Worm (Caenorhabditis elegans) whole organism, midembryonic: Measurements from ENCODE around the gene C45B11.9.

Experiments used
- T22C8.4 ChIP-seq: fragments of 200-800 bp; sonication (Bioruptor generic); IDR thresholded peaks from 2 replicates; pipeline ENCODE4 v1.3.6; 2022; ENCODE audit warnings: missing genetic modification characterization, missing compliant biosample characterization
- cog-1 ChIP-seq: sonication (generic microtip); optimal IDR thresholded peaks from 2 replicates; lab custom pipeline; 2016; ENCODE audit warnings: missing genetic modification characterization, missing compliant biosample characterization
- flt-1 ChIP-seq: fragments of 200-800 bp; sonication (Bioruptor generic); IDR thresholded peaks from 2 replicates; pipeline ENCODE4 v1.3.6; 2022; ENCODE audit warnings: missing genetic modification characterization, missing compliant biosample characterization
- klf-2 ChIP-seq: fragments of 200-800 bp; sonication (Bioruptor generic); conservative IDR thresholded peaks from 2 replicates; pipeline ENCODE4 v1.3.6; 2022; ENCODE audit warnings: missing genetic modification reagents, missing genetic modification characterization, missing compliant biosample characterization
- med-1 ChIP-seq: sonication (generic microtip); optimal IDR thresholded peaks from 2 replicates; lab custom pipeline; 2017; ENCODE audit warnings: missing genetic modification characterization, mild to moderate bottlenecking, missing compliant biosample characterization, antibody characterized with exemption, missing genetic modification reagents; ENCODE audit not compliant: insufficient read depth
- ref-1 ChIP-seq: fragments of 200-800 bp; sonication (Bioruptor generic); conservative IDR thresholded peaks from 2 replicates; pipeline ENCODE4 v1.3.6; 2022; ENCODE audit warnings: missing genetic modification reagents, missing genetic modification characterization, missing compliant biosample characterization
- tab-1 ChIP-seq: fragments of 200-800 bp; sonication (Bioruptor generic); IDR thresholded peaks from 2 replicates; pipeline ENCODE4 v1.3.6; 2022; ENCODE audit warnings: missing genetic modification characterization, missing compliant biosample characterization
- ztf-23 ChIP-seq: fragments of 200-800 bp; sonication (Bioruptor generic); IDR thresholded peaks from 2 replicates; pipeline ENCODE4 v1.3.6; 2022; ENCODE audit warnings: missing genetic modification reagents, missing genetic modification characterization, missing compliant biosample characterization
- ztf-29 ChIP-seq: fragments of 200-800 bp; sonication (Bioruptor generic); IDR thresholded peaks from 2 replicates; pipeline ENCODE4 v1.3.6; 2022; ENCODE audit warnings: missing genetic modification reagents, missing genetic modification characterization, missing compliant biosample characterization

The C45B11.9 gene

ce11 chrV:11039379-11039954, 653 bp upstream of the C45B11.9 start, which contains the start of gene pak-2:
Gene pak-2, minus strand, starts transcription at chrV:11039429.
- TF ChIP-seq ztf-29 (GFP tag; lab: Robert Waterston, UW) = no peak
- TF ChIP-seq ref-1 (GFP tag; lab: Robert Waterston, UW) = no peak
- peak; percentile 85 for TF ChIP-seq ztf-23 (GFP tag; lab: Robert Waterston, UW)
- peak; percentile 49; the same call in 1 of the 2 replicates for TF ChIP-seq klf-2
- peak; percentile 87 for TF ChIP-seq cog-1
- TF ChIP-seq med-1 = no peak
- peak; percentile 77 for TF ChIP-seq flt-1 (GFP tag; lab: Robert Waterston, UW)
- no peak for TF ChIP-seq T22C8.4
- TF ChIP-seq tab-1 = no peak

- TF ChIP-seq T22C8.4 (no peak), flt-1 (GFP tag; lab: Robert Waterston, UW) (no peak), klf-2 (no peak), med-1 (no peak), cog-1 (no peak), tab-1 (no peak), ref-1 (GFP tag; lab: Robert Waterston, UW) (no peak), ztf-29 (GFP tag; lab: Robert Waterston, UW) (no peak), ztf-23 (GFP tag; lab: Robert Waterston, UW) (no peak)
These were observed 353 bp downstream of the C45B11.9 start, which contains the start of gene C45B11.8 for ce11 chrV:11040473-11040872. Gene C45B11.8, plus strand, starts transcription at chrV:11040773.

- TF ChIP-seq ztf-23 (GFP tag; lab: Robert Waterston, UW) (no peak), cog-1 (no peak), T22C8.4 (no peak), flt-1 (GFP tag; lab: Robert Waterston, UW) (no peak), ref-1 (GFP tag; lab: Robert Waterston, UW) (no peak), ztf-29 (GFP tag; lab: Robert Waterston, UW) (no peak), tab-1 (no peak), med-1 (no peak), klf-2 (no peak)
These were observed 1.4 kb downstream of the C45B11.9 start, which contains the start of gene C45B11.5 for ce11 chrV:11041499-11041898. Gene C45B11.5, plus strand, starts transcription at chrV:11041799.

ce11 chrV:11042538-11042937, 2.4 kb downstream of the C45B11.9 start, which contains the start of gene C45B11.2:
Gene C45B11.2, plus strand, starts transcription at chrV:11042710.
- no peak for TF ChIP-seq ref-1 (GFP tag; lab: Robert Waterston, UW)
- no peak for TF ChIP-seq klf-2
- TF ChIP-seq flt-1 (GFP tag; lab: Robert Waterston, UW) = no peak
- TF ChIP-seq tab-1 = no peak
- no peak for TF ChIP-seq T22C8.4
- TF ChIP-seq ztf-23 (GFP tag; lab: Robert Waterston, UW) = no peak
- TF ChIP-seq ztf-29 (GFP tag; lab: Robert Waterston, UW) = no peak
- no peak for TF ChIP-seq med-1
- TF ChIP-seq cog-1 = no peak

ce11 chrV:11043767-11044166, 3.6 kb downstream of the C45B11.9 start, which contains the start of gene C45B11.6:
Gene C45B11.6, plus strand, starts transcription at chrV:11044067.
- TF ChIP-seq ztf-29 (GFP tag; lab: Robert Waterston, UW) = no peak

ce11 chrV:11046730-11047129, 6.6 kb downstream of the C45B11.9 start, which contains the start of gene dhs-18:
Gene dhs-18, minus strand, starts transcription at chrV:11046833.
- TF ChIP-seq med-1 (no peak), tab-1 (no peak)

- TF ChIP-seq cog-1 (no peak), T22C8.4 (no peak), flt-1 (GFP tag; lab: Robert Waterston, UW) (no peak), tab-1 (no peak), ztf-23 (GFP tag; lab: Robert Waterston, UW) (no peak), ztf-29 (GFP tag; lab: Robert Waterston, UW) (no peak), med-1 (no peak), ref-1 (GFP tag; lab: Robert Waterston, UW) (no peak), klf-2 (no peak)
These were observed 8.6 kb downstream of the C45B11.9 start, which contains the start of gene srh-74 for ce11 chrV:11048678-11049077. Gene srh-74, minus strand, starts transcription at chrV:11048778.

- TF ChIP-seq ztf-29 (GFP tag; lab: Robert Waterston, UW) = no peak
- no peak for TF ChIP-seq med-1
- TF ChIP-seq ref-1 (GFP tag; lab: Robert Waterston, UW) = no peak
- no peak for TF ChIP-seq klf-2
- TF ChIP-seq cog-1 = no peak
- TF ChIP-seq ztf-23 (GFP tag; lab: Robert Waterston, UW) = no peak
- TF ChIP-seq T22C8.4 = no peak
- no peak for TF ChIP-seq tab-1
- no peak for TF ChIP-seq flt-1 (GFP tag; lab: Robert Waterston, UW)
These were observed 11.8 kb downstream of the C45B11.9 start, which contains the start of gene T04C12.33 for ce11 chrV:11051921-11052320. Gene T04C12.33, plus strand, starts transcription at chrV:11052221.

ce11 chrV:11053827-11054226, 13.7 kb downstream of the C45B11.9 start, which contains the start of gene T04C12.7:
Gene T04C12.7, plus strand, starts transcription at chrV:11054127.
- TF ChIP-seq klf-2 (no peak), med-1 (no peak), flt-1 (GFP tag; lab: Robert Waterston, UW) (no peak), ztf-23 (GFP tag; lab: Robert Waterston, UW) (no peak), tab-1 (no peak), ref-1 (GFP tag; lab: Robert Waterston, UW) (no peak), cog-1 (no peak), ztf-29 (GFP tag; lab: Robert Waterston, UW) (no peak), T22C8.4 (no peak)

ce11 chrV:11056484-11056883, 16.4 kb downstream of the C45B11.9 start:
- no peak for TF ChIP-seq klf-2
- no peak for TF ChIP-seq cog-1

ce11 chrV:11057043-11057442, 16.9 kb downstream of the C45B11.9 start, which contains the start of gene srh-75:
Gene srh-75, minus strand, starts transcription at chrV:11057143.
- TF ChIP-seq ref-1 (GFP tag; lab: Robert Waterston, UW) (no peak), T22C8.4 (no peak), klf-2 (no peak), ztf-23 (GFP tag; lab: Robert Waterston, UW) (no peak)
